Fruit fly (Drosophila melanogaster) whole organism, embryonic: ENCODE results near the gene bark.

Source experiments
- Ada2b ChIP-seq: fragments of 200-800 bp; sonication (Bioruptor generic); IDR thresholded peaks from 2 replicates; pipeline ENCODE4 v1.3.6; 2022; ENCODE audit warnings: missing biosample characterization, missing genetic modification characterization
- C15 ChIP-seq: fragments of 200-800 bp; sonication (Bioruptor generic); IDR thresholded peaks from 3 replicates; pipeline ENCODE4 v1.3.6; 2022; ENCODE audit warnings: missing biosample characterization, missing genetic modification characterization
- CG11085 ChIP-seq: fragments of 200-800 bp; sonication (Bioruptor generic); IDR thresholded peaks from 2 replicates; pipeline ENCODE4 v1.3.6; 2022; ENCODE audit warnings: missing biosample characterization, missing genetic modification characterization
- CG12942 ChIP-seq: fragments of 200-800 bp; sonication (Bioruptor generic); optimal IDR thresholded peaks from 3 replicates; lab custom pipeline; 2016; ENCODE audit warnings: missing biosample characterization, missing genetic modification characterization
- CG13287 ChIP-seq: fragments of 200-800 bp; sonication (Bioruptor generic); IDR thresholded peaks from 2 replicates; pipeline ENCODE4 v1.3.6; 2022; ENCODE audit warnings: missing biosample characterization, missing genetic modification characterization; ENCODE audit not compliant: partially characterized antibody
- CG16815 ChIP-seq: fragments of 200-800 bp; sonication (Bioruptor generic); optimal IDR thresholded peaks from 3 replicates; lab custom pipeline; 2017; ENCODE audit warnings: missing biosample characterization, mild to moderate bottlenecking, missing genetic modification characterization
- CG2199 ChIP-seq: fragments of 200-800 bp; sonication (Bioruptor generic); IDR thresholded peaks from 3 replicates; pipeline ENCODE4 v1.3.6; 2022; ENCODE audit warnings: missing biosample characterization, missing genetic modification characterization
- CG31388 ChIP-seq: fragments of 200-800 bp; sonication (Bioruptor generic); optimal IDR thresholded peaks from 2 replicates; lab custom pipeline; 2016; ENCODE audit warnings: missing biosample characterization, missing genetic modification characterization
- CG33213 ChIP-seq: fragments of 200-800 bp; sonication (Bioruptor generic); optimal IDR thresholded peaks from 3 replicates; lab custom pipeline; 2016; ENCODE audit warnings: missing biosample characterization, missing genetic modification characterization
- CG4820 ChIP-seq: fragments of 200-800 bp; sonication (Bioruptor generic); optimal IDR thresholded peaks from 3 replicates; lab custom pipeline; 2016; ENCODE audit warnings: missing biosample characterization, missing genetic modification characterization
- CG6254 ChIP-seq: fragments of 200-800 bp; sonication (Bioruptor generic); optimal IDR thresholded peaks from 3 replicates; lab custom pipeline; 2017; ENCODE audit warnings: mild to moderate bottlenecking, missing biosample characterization, missing genetic modification reagents, missing genetic modification characterization
- CG6854 ChIP-seq: fragments of 200-800 bp; sonication (Bioruptor generic); optimal IDR thresholded peaks from 3 replicates; lab custom pipeline; 2017; ENCODE audit warnings: missing biosample characterization, mild to moderate bottlenecking, missing genetic modification characterization
- CG7839 ChIP-seq: fragments of 200-800 bp; sonication (Bioruptor generic); optimal IDR thresholded peaks from 3 replicates; lab custom pipeline; 2018; ENCODE audit warnings: missing biosample characterization, mild to moderate bottlenecking, missing genetic modification characterization, moderate library complexity
- CG8089 ChIP-seq: fragments of 200-800 bp; sonication (Bioruptor generic); optimal IDR thresholded peaks from 3 replicates; lab custom pipeline; 2016; ENCODE audit warnings: missing biosample characterization, missing genetic modification characterization
- CoRest ChIP-seq: fragments of 200-800 bp; sonication (Bioruptor generic); optimal IDR thresholded peaks from 3 replicates; lab custom pipeline; 2018; ENCODE audit warnings: missing biosample characterization, mild to moderate bottlenecking, missing genetic modification characterization, moderate library complexity
- D19B ChIP-seq: fragments of 200-800 bp; sonication (Bioruptor generic); optimal IDR thresholded peaks from 2 replicates; lab custom pipeline; 2017; ENCODE audit warnings: missing biosample characterization, mild to moderate bottlenecking, missing genetic modification characterization
- E2f1 ChIP-seq: fragments of 200-800 bp; sonication (Bioruptor generic); IDR thresholded peaks from 2 replicates; pipeline ENCODE4 v1.3.6; 2022; ENCODE audit warnings: missing biosample characterization, missing genetic modification characterization
- Ets97D ChIP-seq: fragments of 200-800 bp; sonication (Bioruptor generic); optimal IDR thresholded peaks from 3 replicates; lab custom pipeline; 2016; ENCODE audit warnings: missing biosample characterization, missing genetic modification characterization
- HLH3B ChIP-seq: fragments of 200-800 bp; sonication (Bioruptor generic); IDR thresholded peaks from 2 replicates; pipeline ENCODE4 v1.3.6; 2022; ENCODE audit warnings: missing biosample characterization, missing genetic modification characterization
- HLH54F ChIP-seq: fragments of 200-800 bp; sonication (Bioruptor generic); optimal IDR thresholded peaks from 3 replicates; lab custom pipeline; 2016; ENCODE audit warnings: missing biosample characterization, missing genetic modification characterization
- Hey ChIP-seq: fragments of 200-800 bp; sonication (Bioruptor generic); optimal IDR thresholded peaks from 3 replicates; lab custom pipeline; 2018; ENCODE audit warnings: missing biosample characterization, mild to moderate bottlenecking, missing genetic modification characterization
- Kr ChIP-seq: fragments of 200-800 bp; sonication (Bioruptor generic); optimal IDR thresholded peaks from 2 replicates; lab custom pipeline; 2017; ENCODE audit warnings: missing biosample characterization, mild to moderate bottlenecking, missing genetic modification characterization
- Med ChIP-seq: fragments of 200-800 bp; sonication (Bioruptor generic); peaks from one replicate; lab custom pipeline; 2016; ENCODE audit warnings: missing biosample characterization, missing genetic modification characterization, mild to moderate bottlenecking, inconsistent platforms, moderate library complexity
- NFAT ChIP-seq: fragments of 200-800 bp; sonication (Bioruptor generic); IDR thresholded peaks from 2 replicates; pipeline ENCODE4 v1.3.6; 2022; ENCODE audit warnings: missing biosample characterization, missing genetic modification characterization
- Pdp1 ChIP-seq, 2 experiments: fragments of 200-800 bp; sonication (Bioruptor generic); optimal IDR thresholded peaks; 3 replicates each; lab custom pipeline; 2016; ENCODE audit warnings: missing biosample characterization in 2 of 2, missing genetic modification characterization in 2 of 2, mild to moderate bottlenecking in 1 of 2, moderate library complexity in 1 of 2
- Rx ChIP-seq: fragments of 200-800 bp; sonication (Bioruptor generic); IDR thresholded peaks from 2 replicates; pipeline ENCODE4 v1.3.6; 2022; ENCODE audit warnings: missing biosample characterization, missing genetic modification characterization
- Trl ChIP-seq, 3 experiments: fragments of >200 bp in 2 of 3; fragments of 200-800 bp in 1 of 3; sonication (Bioruptor generic) in 1 of 3; optimal IDR thresholded peaks; 2 replicates in 1 of 3; 3 replicates in 2 of 3; lab custom pipeline; 2016 to 2017; ENCODE audit warnings: missing biosample characterization in 1 of 3, missing genetic modification characterization in 1 of 3
- ap ChIP-seq: fragments of 200-800 bp; sonication (Bioruptor generic); IDR thresholded peaks from 2 replicates; pipeline ENCODE4 v1.3.6; 2022; ENCODE audit warnings: missing biosample characterization, missing genetic modification characterization
- bab2 ChIP-seq: fragments of 200-800 bp; sonication (Bioruptor generic); optimal IDR thresholded peaks from 2 replicates; lab custom pipeline; 2016; ENCODE audit warnings: missing biosample characterization, missing genetic modification characterization
- bigmax ChIP-seq: fragments of 200-800 bp; sonication (Bioruptor generic); optimal IDR thresholded peaks from 2 replicates; lab custom pipeline; 2018; ENCODE audit warnings: missing biosample characterization, mild to moderate bottlenecking, missing genetic modification characterization
- bsh ChIP-seq, 2 experiments: fragments of 200-800 bp; sonication (Bioruptor generic); optimal IDR thresholded peaks; 2 replicates each; lab custom pipeline; 2017 to 2018; ENCODE audit warnings: mild to moderate bottlenecking in 2 of 2, missing biosample characterization in 2 of 2, missing genetic modification characterization in 2 of 2, moderate library complexity in 1 of 2
- btn ChIP-seq: fragments of 200-800 bp; sonication (Bioruptor generic); optimal IDR thresholded peaks from 2 replicates; lab custom pipeline; 2016; ENCODE audit warnings: missing biosample characterization, missing genetic modification characterization
- cg ChIP-seq: fragments of 200-800 bp; sonication (Bioruptor generic); optimal IDR thresholded peaks from 3 replicates; lab custom pipeline; 2019; ENCODE audit warnings: missing biosample characterization, mild to moderate bottlenecking, missing genetic modification characterization, moderate library complexity
- chinmo ChIP-seq: fragments of 200-800 bp; sonication (Bioruptor generic); IDR thresholded peaks from 4 replicates; pipeline ENCODE4 v1.3.6; 2022; ENCODE audit warnings: missing biosample characterization, missing genetic modification characterization; ENCODE audit not compliant: partially characterized antibody
- corto ChIP-seq: fragments of 200-800 bp; sonication (Bioruptor generic); optimal IDR thresholded peaks from 2 replicates; lab custom pipeline; 2016; ENCODE audit warnings: missing biosample characterization, mild to moderate bottlenecking, missing genetic modification characterization, moderate library complexity
- emc ChIP-seq: fragments of 200-800 bp; sonication (Bioruptor generic); optimal IDR thresholded peaks from 2 replicates; lab custom pipeline; 2016; ENCODE audit warnings: missing biosample characterization, missing genetic modification characterization
- gt ChIP-seq: fragments of 200-800 bp; sonication (Bioruptor generic); IDR thresholded peaks from 2 replicates; pipeline ENCODE4 v1.3.6; 2022; ENCODE audit warnings: missing biosample characterization, missing genetic modification characterization
- lov ChIP-seq, 2 experiments: fragments of 200-800 bp in 1 of 2; fragments of >200 bp in 1 of 2; sonication (Bioruptor generic) in 1 of 2; IDR thresholded peaks in 1 of 2; optimal IDR thresholded peaks in 1 of 2; 2 replicates in 1 of 2; 3 replicates in 1 of 2; pipeline versions ENCODE4 v1.3.6 to Lab custom; 2017 to 2022; ENCODE audit warnings: missing biosample characterization in 1 of 2, missing genetic modification characterization in 1 of 2
- luna ChIP-seq: fragments of 200-800 bp; sonication (Bioruptor generic); optimal IDR thresholded peaks from 2 replicates; lab custom pipeline; 2016; ENCODE audit warnings: missing biosample characterization, missing genetic modification characterization
- pan ChIP-seq, 4 experiments: fragments of >200 bp in 3 of 4; fragments of 200-800 bp in 1 of 4; sonication (Bioruptor generic) in 1 of 4; optimal IDR thresholded peaks in 3 of 4; IDR thresholded peaks in 1 of 4; 2 replicates each; pipeline versions ENCODE4 v1.3.6 to Lab custom; 2017 to 2022; ENCODE audit warnings: missing biosample characterization in 2 of 4, missing genetic modification characterization in 2 of 4, mixed read lengths in 1 of 4
- pros ChIP-seq: fragments of 200-800 bp; sonication (Bioruptor generic); optimal IDR thresholded peaks from 3 replicates; lab custom pipeline; 2019; ENCODE audit warnings: missing biosample characterization, mild to moderate bottlenecking, missing genetic modification characterization, moderate library complexity
- slp2 ChIP-seq: fragments of 200-800 bp; sonication (Bioruptor generic); optimal IDR thresholded peaks from 2 replicates; lab custom pipeline; 2016; ENCODE audit warnings: missing biosample characterization, missing genetic modification characterization
- sna ChIP-seq: fragments of 200-800 bp; sonication (Bioruptor generic); IDR thresholded peaks from 2 replicates; pipeline ENCODE4 v1.3.6; 2022; ENCODE audit warnings: missing biosample characterization, missing genetic modification characterization; ENCODE audit not compliant: partially characterized antibody
- sqz ChIP-seq: fragments of 200-800 bp; sonication (Bioruptor generic); optimal IDR thresholded peaks from 3 replicates; lab custom pipeline; 2018; ENCODE audit warnings: missing biosample characterization, mild to moderate bottlenecking, missing genetic modification characterization
- tap ChIP-seq: fragments of 200-800 bp; optimal IDR thresholded peaks from 3 replicates; lab custom pipeline; 2019; ENCODE audit warnings: missing biosample characterization, mild to moderate bottlenecking, missing genetic modification characterization, moderate library complexity
- tll ChIP-seq, 2 experiments: fragments of 200-800 bp in 1 of 2; fragments of >200 bp in 1 of 2; sonication (Bioruptor generic) in 1 of 2; optimal IDR thresholded peaks; 2 replicates each; lab custom pipeline; 2017 to 2019; ENCODE audit warnings: missing biosample characterization in 2 of 2, missing genetic modification characterization in 2 of 2, mild to moderate bottlenecking in 1 of 2, moderate library complexity in 1 of 2
- usp ChIP-seq: fragments of >200 bp; optimal IDR thresholded peaks from 2 replicates; lab custom pipeline; 2017; ENCODE audit warnings: missing biosample characterization, missing genetic modification characterization
- vnd ChIP-seq: fragments of 200-800 bp; sonication (Bioruptor generic); IDR thresholded peaks from 3 replicates; pipeline ENCODE4 v1.3.6; 2022; ENCODE audit warnings: missing biosample characterization, missing genetic modification characterization; ENCODE audit not compliant: partially characterized antibody

Gene bark

DNA sequence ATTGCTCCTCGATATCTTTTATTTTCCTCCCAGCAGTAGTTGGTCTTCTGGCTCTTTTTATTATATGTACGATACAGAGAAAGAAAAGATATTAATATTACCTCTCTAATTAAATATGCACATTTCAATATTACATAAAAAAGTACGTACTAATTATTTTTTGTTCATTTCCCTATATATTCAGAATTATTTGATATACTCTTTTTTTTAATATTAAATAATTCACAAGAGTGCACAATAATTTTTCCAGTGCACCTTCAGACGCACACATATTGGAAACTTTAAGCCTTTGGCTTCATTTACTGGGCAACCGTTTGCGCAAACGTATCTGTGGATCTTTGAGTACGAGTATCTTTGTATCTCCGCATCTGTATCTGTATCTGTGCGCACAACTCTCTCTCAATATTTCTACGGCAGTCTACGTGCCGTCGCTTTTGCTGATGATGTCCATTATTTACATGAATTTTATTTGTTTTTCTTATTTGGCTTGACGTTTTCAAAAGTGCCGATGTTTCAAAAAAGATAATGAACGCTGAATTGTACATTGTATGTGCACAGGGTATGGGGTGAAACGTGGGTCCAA is 10.3 kb upstream of the bark start (continued):
- TF ChIP-seq btn (GFP tag; lab: Kevin White, UChicago): no peak
- peak; percentile 27 for TF ChIP-seq D19B (GFP tag; lab: Kevin White, UChicago)
- TF ChIP-seq lov (optimal IDR thresholded peaks at IDR 0.05; lab: Kevin White, UChicago): no peak
- no peak; the same call in 2 of the 3 replicates for TF ChIP-seq lov (GFP tag; IDR thresholded peaks at IDR 0.05; lab: Robert Waterston, UW)
- TF ChIP-seq usp (GFP tag; lab: Kevin White, UChicago): no peak
- no peak for TF ChIP-seq CG2199
- peak; percentile 82 for TF ChIP-seq Kr (GFP tag; lab: Kevin White, UChicago)
- peak; percentile 89 for TF ChIP-seq sqz (GFP tag; lab: Kevin White, UChicago)
- TF ChIP-seq Ets97D: no peak
- no peak for TF ChIP-seq sna (GFP tag; lab: Robert Waterston, UW)
- peak; percentile 65 for TF ChIP-seq cg (GFP tag; lab: Kevin White, UChicago)
- TF ChIP-seq chinmo (GFP tag; lab: Robert Waterston, UW): no peak
- no peak for TF ChIP-seq bigmax (GFP tag; lab: Kevin White, UChicago)
- TF ChIP-seq NFAT (GFP tag; lab: Robert Waterston, UW): no peak
- TF ChIP-seq luna (GFP tag; lab: Kevin White, UChicago): no peak
- TF ChIP-seq Med (GFP tag; lab: Kevin White, UChicago): peak; percentile 70
- TF ChIP-seq Pdp1 (GFP tag; optimal IDR thresholded peaks at IDR 0.05; lab: Kevin White, UChicago): no peak
- TF ChIP-seq CG13287: no peak
- peak; percentile 93 for TF ChIP-seq tap
- TF ChIP-seq CG6854 (GFP tag; lab: Kevin White, UChicago): peak; percentile 33
- TF ChIP-seq CG11085 (GFP tag; lab: Robert Waterston, UW): peak; percentile 51; the same call in 1 of the 2 replicates
- no peak for TF ChIP-seq slp2 (GFP tag; lab: Kevin White, UChicago)
- no peak; the same call in 1 of the 2 replicates for TF ChIP-seq Rx (GFP tag; lab: Robert Waterston, UW)
- TF ChIP-seq corto (GFP tag; lab: Kevin White, UChicago): no peak
- no peak for TF ChIP-seq bab2 (GFP tag; lab: Kevin White, UChicago)
- no peak for TF ChIP-seq Hey
- peak; percentile 58 for TF ChIP-seq CG31388 (GFP tag; lab: Kevin White, UChicago)
- TF ChIP-seq Trl (optimal IDR thresholded peaks at IDR 0.05; lab: Kevin White, UChicago): no peak
- no peak for TF ChIP-seq Trl (GFP tag; optimal IDR thresholded peaks at IDR 0.05; lab: Kevin White, UChicago)
- TF ChIP-seq C15 (GFP tag; lab: Robert Waterston, UW): no peak
- TF ChIP-seq CG4820 (GFP tag; lab: Kevin White, UChicago): peak; percentile 75
- peak; percentile 80 for TF ChIP-seq ap
- TF ChIP-seq vnd: no peak
- TF ChIP-seq E2f1 (GFP tag; lab: Robert Waterston, UW): peak; percentile 85
- peak; percentile 70 for TF ChIP-seq CG12942 (GFP tag; lab: Kevin White, UChicago)
- peak; percentile 58 for TF ChIP-seq CG6254 (GFP tag; lab: Kevin White, UChicago)
- TF ChIP-seq bsh (GFP tag; optimal IDR thresholded peaks at IDR 0.05; lab: Kevin White, UChicago): peak; percentile 74 to 86
- TF ChIP-seq Ada2b: peak; percentile 63
- no peak for TF ChIP-seq CG8089 (GFP tag; lab: Kevin White, UChicago)
- no peak for TF ChIP-seq HLH54F (GFP tag; lab: Kevin White, UChicago)
- TF ChIP-seq CG7839 (tag; lab: Kevin White, UChicago): peak; percentile 87
- TF ChIP-seq HLH3B (GFP tag; lab: Robert Waterston, UW): peak; percentile 88
- TF ChIP-seq pros (GFP tag; lab: Kevin White, UChicago): peak; percentile 88
- no peak for TF ChIP-seq CG33213 (GFP tag; lab: Kevin White, UChicago)
- no peak for TF ChIP-seq emc (GFP tag; lab: Kevin White, UChicago)
- peak; percentile 94 for TF ChIP-seq CoRest (tag; lab: Kevin White, UChicago)
- peak; percentile 16; the same call in 1 of the 2 replicates for TF ChIP-seq gt (GFP tag; lab: Robert Waterston, UW)
- no peak for TF ChIP-seq pan (optimal IDR thresholded peaks at IDR 0.05; lab: Kevin White, UChicago)
- TF ChIP-seq pan (GFP tag; optimal IDR thresholded peaks at IDR 0.05 in 1 of 2, IDR thresholded peaks at IDR 0.05 in 1 of 2): peak in 1 of 2 experiments; percentile 85
- TF ChIP-seq tll (GFP tag; optimal IDR thresholded peaks at IDR 0.05; lab: Kevin White, UChicago): peak in 1 of 2 experiments; percentile 42
- peak; percentile 83 for TF ChIP-seq CG16815 (GFP tag; lab: Kevin White, UChicago)
